Worm (Caenorhabditis elegans): ENCODE measurements around the gene rpn-3.

DNA sequence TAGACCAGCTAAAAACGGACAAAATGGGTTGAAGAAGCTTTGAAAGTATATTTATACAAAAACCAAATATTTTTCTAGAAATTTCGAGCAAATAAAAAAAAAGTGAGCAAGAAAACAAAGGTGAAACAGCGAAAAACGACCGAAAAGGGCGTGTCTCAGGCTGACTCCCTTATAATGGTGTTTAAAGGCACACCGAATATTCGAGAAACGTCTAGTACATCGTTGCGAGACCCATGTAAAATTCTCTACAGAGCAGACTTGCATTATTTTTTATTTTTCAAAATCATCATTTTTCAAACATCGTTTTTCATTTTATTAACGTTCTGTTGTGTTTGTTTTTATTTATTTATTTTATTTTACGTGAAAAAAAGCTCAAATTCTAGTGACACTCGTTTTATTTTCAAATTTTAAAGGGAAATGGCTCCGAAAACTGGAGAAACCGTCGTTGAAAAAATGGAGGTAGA is at the start of gene rpn-3:
- no peak for TF ChIP-seq snpc-4 (tag; optimal IDR thresholded peaks at IDR 0.05)
- no peak for TF ChIP-seq flh-1 (GFP tag; optimal IDR thresholded peaks at IDR 0.05)
- peak; percentile 92 for TF ChIP-seq mab-5 (tag; optimal IDR thresholded peaks at IDR 0.05)
- no peak for TF ChIP-seq ceh-83 (GFP tag; optimal IDR thresholded peaks at IDR 0.05)
- peak; percentile 99 for TF ChIP-seq mep-1 (tag; optimal IDR thresholded peaks at IDR 0.05)
